Worm (Caenorhabditis elegans): Measurements from ENCODE around the gene ctbp-1.

DNA sequence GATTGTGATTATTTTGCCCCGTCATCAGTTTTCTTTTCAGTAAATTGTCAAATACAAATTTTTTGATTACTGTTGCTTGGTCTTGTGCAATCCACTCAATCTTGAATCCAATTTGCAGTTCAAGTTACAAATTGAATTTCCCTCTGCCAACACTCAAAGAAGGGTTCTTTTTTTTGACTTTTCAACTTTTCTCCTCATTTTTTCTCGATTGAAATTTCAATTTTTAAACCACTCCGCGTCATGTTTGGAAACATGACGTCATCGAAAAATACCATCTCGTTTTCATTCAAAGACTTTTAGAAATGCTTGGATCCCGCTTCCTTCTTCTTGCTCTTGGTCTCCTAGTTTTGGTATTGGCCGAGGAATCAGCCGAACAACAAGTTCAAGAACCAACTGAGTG, 23.1 kb downstream of the ctbp-1 start, which contains the start of gene flp-7:
- TF ChIP-seq him-1 (tag; optimal IDR thresholded peaks at IDR 0.05): no peak
- TF ChIP-seq dao-5 (tag; optimal IDR thresholded peaks at IDR 0.05): no peak

Measured in whole organism, L4/young adult.